Worm (Caenorhabditis elegans) whole organism, midembryonic: ENCODE measurements around the gene seu-1.

Experiments used
- T22C8.4 ChIP-seq: fragments of 200-800 bp; sonication (Bioruptor generic); IDR thresholded peaks from 2 replicates; pipeline ENCODE4 v1.3.6; 2022; ENCODE audit warnings: missing genetic modification characterization, missing compliant biosample characterization
- cog-1 ChIP-seq: sonication (generic microtip); optimal IDR thresholded peaks from 2 replicates; lab custom pipeline; 2016; ENCODE audit warnings: missing genetic modification characterization, missing compliant biosample characterization
- flt-1 ChIP-seq: fragments of 200-800 bp; sonication (Bioruptor generic); IDR thresholded peaks from 2 replicates; pipeline ENCODE4 v1.3.6; 2022; ENCODE audit warnings: missing genetic modification characterization, missing compliant biosample characterization
- klf-2 ChIP-seq: fragments of 200-800 bp; sonication (Bioruptor generic); conservative IDR thresholded peaks from 2 replicates; pipeline ENCODE4 v1.3.6; 2022; ENCODE audit warnings: missing genetic modification reagents, missing genetic modification characterization, missing compliant biosample characterization
- med-1 ChIP-seq: sonication (generic microtip); optimal IDR thresholded peaks from 2 replicates; lab custom pipeline; 2017; ENCODE audit warnings: missing genetic modification characterization, mild to moderate bottlenecking, missing compliant biosample characterization, antibody characterized with exemption, missing genetic modification reagents; ENCODE audit not compliant: insufficient read depth
- ref-1 ChIP-seq: fragments of 200-800 bp; sonication (Bioruptor generic); conservative IDR thresholded peaks from 2 replicates; pipeline ENCODE4 v1.3.6; 2022; ENCODE audit warnings: missing genetic modification reagents, missing genetic modification characterization, missing compliant biosample characterization
- tab-1 ChIP-seq: fragments of 200-800 bp; sonication (Bioruptor generic); IDR thresholded peaks from 2 replicates; pipeline ENCODE4 v1.3.6; 2022; ENCODE audit warnings: missing genetic modification characterization, missing compliant biosample characterization
- ztf-23 ChIP-seq: fragments of 200-800 bp; sonication (Bioruptor generic); IDR thresholded peaks from 2 replicates; pipeline ENCODE4 v1.3.6; 2022; ENCODE audit warnings: missing genetic modification reagents, missing genetic modification characterization, missing compliant biosample characterization
- ztf-29 ChIP-seq: fragments of 200-800 bp; sonication (Bioruptor generic); IDR thresholded peaks from 2 replicates; pipeline ENCODE4 v1.3.6; 2022; ENCODE audit warnings: missing genetic modification reagents, missing genetic modification characterization, missing compliant biosample characterization

Gene seu-1

DNA sequence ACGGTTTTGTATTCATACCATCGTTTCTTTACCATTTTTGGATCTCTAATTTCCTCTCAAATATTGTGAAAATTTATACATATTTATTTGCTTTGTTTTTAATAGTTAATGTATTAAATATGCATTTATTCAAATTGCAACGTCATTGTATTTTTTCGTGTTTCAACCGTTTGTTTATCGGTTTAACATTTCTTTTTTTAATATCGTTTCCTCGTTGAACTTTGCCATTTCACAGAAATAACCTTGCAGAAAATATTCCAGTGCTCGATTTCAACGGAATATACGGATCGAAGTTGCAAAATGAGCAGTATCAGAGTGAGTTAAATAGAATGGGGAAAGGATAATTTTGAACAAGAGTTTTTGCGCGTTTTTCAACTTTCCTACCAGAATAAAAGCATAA lies at the start of gene seu-1:
Gene seu-1, plus strand, starts transcription at position 301 of the 400 bp plus-strand sequence.
- TF ChIP-seq ztf-29 (GFP tag; lab: Robert Waterston, UW) (no peak), med-1 (GFP tag; lab: Kevin White, UChicago) (no peak), klf-2 (GFP tag; lab: Robert Waterston, UW) (no peak), ztf-23 (GFP tag; lab: Robert Waterston, UW) (no peak), ref-1 (GFP tag; lab: Robert Waterston, UW) (no peak), flt-1 (GFP tag; lab: Robert Waterston, UW) (no peak), tab-1 (GFP tag; lab: Robert Waterston, UW) (no peak), cog-1 (tag; lab: Kevin White, UChicago) (no peak), T22C8.4 (GFP tag; lab: Robert Waterston, UW) (no peak)

DNA sequence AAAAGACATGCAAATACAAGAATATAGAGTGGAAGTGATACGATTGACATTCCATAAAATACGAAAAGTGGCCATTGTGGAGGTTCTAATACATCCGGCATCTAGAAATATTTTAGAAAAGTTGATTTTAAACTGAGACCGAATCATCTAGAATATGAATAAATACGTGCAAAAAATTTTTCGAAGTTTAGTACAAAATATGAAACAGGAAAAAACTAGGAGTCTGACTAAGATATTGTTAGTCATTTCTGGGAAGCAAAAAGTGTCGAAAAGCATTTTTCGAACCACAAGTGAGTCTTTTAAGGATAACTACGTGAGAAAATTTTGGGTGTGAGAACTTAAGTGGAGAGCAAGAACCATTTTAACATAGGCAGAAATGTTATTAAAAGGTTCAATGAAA lies 47.3 kb upstream of the seu-1 start, which contains the start of gene srv-32:
Gene srv-32, minus strand, starts transcription at position 101 of the 400 bp plus-strand sequence.
- no peak for TF ChIP-seq ref-1 (GFP tag; lab: Robert Waterston, UW)
- TF ChIP-seq med-1 (GFP tag; lab: Kevin White, UChicago): no peak
- no peak for TF ChIP-seq klf-2 (GFP tag; lab: Robert Waterston, UW)
- TF ChIP-seq tab-1 (GFP tag; lab: Robert Waterston, UW): no peak
- no peak for TF ChIP-seq ztf-29 (GFP tag; lab: Robert Waterston, UW)
- no peak for TF ChIP-seq cog-1 (tag; lab: Kevin White, UChicago)
- no peak for TF ChIP-seq ztf-23 (GFP tag; lab: Robert Waterston, UW)
- TF ChIP-seq T22C8.4 (GFP tag; lab: Robert Waterston, UW): no peak
- no peak for TF ChIP-seq flt-1 (GFP tag; lab: Robert Waterston, UW)

DNA sequence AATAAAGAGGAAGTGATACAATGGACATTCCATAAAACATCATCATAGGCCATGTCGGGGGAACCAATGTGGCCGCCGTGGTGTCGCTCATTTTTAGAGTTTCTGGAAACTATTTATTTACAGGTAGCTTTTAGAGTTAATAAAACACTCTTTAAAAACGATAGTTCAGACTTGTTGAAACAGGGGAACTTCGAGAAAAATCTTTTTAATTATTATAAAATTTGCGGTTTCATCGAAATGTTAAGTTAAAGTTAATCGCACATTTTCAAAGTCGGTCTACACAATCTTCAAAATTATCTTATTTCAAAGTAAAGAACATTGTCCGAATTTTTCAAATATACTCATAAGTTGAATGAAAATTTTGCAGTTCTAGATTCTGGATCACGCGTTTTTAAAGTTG lies 45.2 kb upstream of the seu-1 start, which contains the start of gene ops-1:
Gene ops-1, minus strand, starts transcription at position 101 of the 400 bp plus-strand sequence.
- TF ChIP-seq cog-1 (tag; lab: Kevin White, UChicago): no peak
- no peak for TF ChIP-seq tab-1 (GFP tag; lab: Robert Waterston, UW)
- TF ChIP-seq T22C8.4 (GFP tag; lab: Robert Waterston, UW): no peak
- no peak for TF ChIP-seq ztf-23 (GFP tag; lab: Robert Waterston, UW)
- no peak for TF ChIP-seq klf-2 (GFP tag; lab: Robert Waterston, UW)
- TF ChIP-seq ztf-29 (GFP tag; lab: Robert Waterston, UW): no peak
- no peak for TF ChIP-seq ref-1 (GFP tag; lab: Robert Waterston, UW)
- no peak for TF ChIP-seq flt-1 (GFP tag; lab: Robert Waterston, UW)
- TF ChIP-seq med-1 (GFP tag; lab: Kevin White, UChicago): no peak

DNA sequence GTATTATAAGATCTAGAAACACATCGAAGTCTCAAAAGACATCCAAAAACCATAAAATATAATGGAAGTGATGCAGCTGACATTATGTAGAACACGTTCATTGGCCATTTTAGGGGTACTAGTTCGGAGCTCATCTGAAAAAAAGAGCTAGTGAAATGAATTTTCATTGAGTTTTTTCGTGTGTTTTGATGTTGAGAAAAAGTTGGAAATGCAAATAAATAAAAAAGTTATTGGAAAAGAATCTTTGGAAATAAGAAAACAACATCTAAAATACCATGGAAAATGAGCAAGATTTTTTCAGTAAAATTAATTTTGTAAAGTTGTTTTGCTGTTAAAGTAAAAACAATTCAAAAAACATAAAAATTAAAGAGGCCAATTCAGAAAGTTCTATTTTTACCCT lies 38.7 kb upstream of the seu-1 start, which contains the start of gene srv-24:
Gene srv-24, minus strand, starts transcription at position 101 of the 400 bp plus-strand sequence.
- no peak for TF ChIP-seq cog-1 (tag; lab: Kevin White, UChicago)
- no peak for TF ChIP-seq T22C8.4 (GFP tag; lab: Robert Waterston, UW)
- TF ChIP-seq ref-1 (GFP tag; lab: Robert Waterston, UW): no peak
- no peak for TF ChIP-seq tab-1 (GFP tag; lab: Robert Waterston, UW)
- TF ChIP-seq med-1 (GFP tag; lab: Kevin White, UChicago): no peak

DNA sequence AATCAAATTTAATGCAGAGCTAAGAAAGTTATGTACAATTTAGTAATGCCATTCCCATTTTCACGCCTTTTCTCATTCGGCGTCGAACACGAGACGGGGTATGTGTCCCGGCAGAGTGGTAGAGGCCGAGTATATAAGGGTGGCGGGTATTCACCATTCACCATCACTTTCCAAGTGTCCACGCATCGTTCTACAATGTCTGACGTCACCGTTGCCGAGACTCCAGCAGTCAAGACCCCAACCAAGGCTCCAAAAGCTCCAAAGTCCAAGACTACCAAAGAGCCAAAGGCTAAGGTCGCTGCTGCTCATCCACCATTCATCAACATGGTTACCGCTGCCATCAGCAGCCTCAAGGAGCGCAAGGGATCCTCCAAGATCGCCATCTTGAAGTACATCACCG lies 35.4 kb upstream of the seu-1 start, which contains the start of gene hil-2:
Gene hil-2, plus strand, starts transcription at position 160 of the 400 bp plus-strand sequence.
- TF ChIP-seq klf-2 (GFP tag; lab: Robert Waterston, UW) (no peak), ztf-29 (GFP tag; lab: Robert Waterston, UW) (no peak), ref-1 (GFP tag; lab: Robert Waterston, UW) (no peak), flt-1 (GFP tag; lab: Robert Waterston, UW) (peak; percentile 75; the same call in 1 of the 2 replicates), ztf-23 (GFP tag; lab: Robert Waterston, UW) (no peak)

DNA sequence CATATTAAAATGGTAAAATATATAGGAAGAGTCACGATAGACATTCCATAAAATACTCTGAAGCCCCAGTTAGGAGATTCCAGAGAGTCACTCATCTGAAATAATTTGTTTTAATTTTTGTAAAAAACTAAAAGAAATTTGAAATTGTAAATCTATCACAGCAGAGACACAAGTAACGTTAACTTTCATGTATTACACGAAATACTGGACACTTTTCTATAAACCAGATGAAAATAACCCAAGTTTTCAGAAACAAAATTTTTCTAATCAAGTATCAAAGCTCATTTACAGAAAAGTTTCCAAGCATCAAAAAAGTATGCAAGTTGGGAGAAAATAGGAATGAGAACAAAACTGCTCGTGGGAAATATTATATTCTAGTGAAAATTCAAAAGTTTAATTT lies 31.2 kb upstream of the seu-1 start, which contains the start of gene srv-27:
Gene srv-27, minus strand, starts transcription at position 101 of the 400 bp plus-strand sequence.
- no peak for TF ChIP-seq tab-1 (GFP tag; lab: Robert Waterston, UW)
- no peak for TF ChIP-seq flt-1 (GFP tag; lab: Robert Waterston, UW)
- no peak for TF ChIP-seq ztf-23 (GFP tag; lab: Robert Waterston, UW)
- TF ChIP-seq klf-2 (GFP tag; lab: Robert Waterston, UW): no peak
- TF ChIP-seq ztf-29 (GFP tag; lab: Robert Waterston, UW): no peak
- no peak for TF ChIP-seq cog-1 (tag; lab: Kevin White, UChicago)
- TF ChIP-seq med-1 (GFP tag; lab: Kevin White, UChicago): no peak
- TF ChIP-seq T22C8.4 (GFP tag; lab: Robert Waterston, UW): no peak
- no peak for TF ChIP-seq ref-1 (GFP tag; lab: Robert Waterston, UW)

DNA sequence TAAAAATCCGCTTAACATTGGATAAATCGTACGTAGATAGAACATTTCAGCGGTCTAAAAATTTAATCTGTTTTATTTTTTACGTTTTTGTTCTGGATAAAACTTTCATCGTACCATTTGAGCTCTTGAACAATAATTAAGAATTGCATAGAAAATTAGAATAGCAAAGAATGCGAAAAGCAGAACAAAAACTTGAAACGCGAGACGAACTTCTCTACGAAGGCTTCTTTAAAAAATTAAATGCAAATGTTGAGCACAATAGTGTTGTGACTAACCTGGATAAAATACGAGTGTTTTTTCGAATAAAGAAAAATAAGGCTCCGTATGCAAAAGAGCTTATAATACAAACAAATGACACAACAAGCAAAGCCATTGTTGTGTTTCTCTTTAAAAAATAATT lies 29.9 kb upstream of the seu-1 start:
- TF ChIP-seq cog-1 (tag; lab: Kevin White, UChicago): no peak
- TF ChIP-seq ztf-23 (GFP tag; lab: Robert Waterston, UW): no peak

DNA sequence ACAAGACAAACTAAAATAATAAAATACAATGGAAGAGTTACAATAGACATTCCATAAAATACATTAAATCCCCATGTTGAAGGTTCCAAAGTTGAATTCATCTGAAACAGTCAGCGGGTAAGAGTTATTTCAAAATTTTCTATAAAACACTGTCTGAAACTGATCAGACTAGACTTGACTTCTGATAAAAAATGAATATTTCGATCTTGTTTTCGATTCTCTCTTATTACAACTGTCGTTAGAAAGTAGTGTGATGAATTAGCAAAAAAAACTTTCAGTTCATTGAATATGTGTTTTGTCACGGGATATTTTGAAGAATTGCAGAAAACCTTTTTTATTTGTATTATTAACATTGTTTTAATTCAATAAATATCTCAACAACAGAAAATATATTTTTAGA lies 27.7 kb upstream of the seu-1 start, which contains the start of gene srv-26:
Gene srv-26, minus strand, starts transcription at position 101 of the 400 bp plus-strand sequence.
- no peak for TF ChIP-seq ref-1 (GFP tag; lab: Robert Waterston, UW)
- no peak for TF ChIP-seq flt-1 (GFP tag; lab: Robert Waterston, UW)
- no peak for TF ChIP-seq ztf-29 (GFP tag; lab: Robert Waterston, UW)
- no peak for TF ChIP-seq ztf-23 (GFP tag; lab: Robert Waterston, UW)
- no peak for TF ChIP-seq med-1 (GFP tag; lab: Kevin White, UChicago)
- no peak for TF ChIP-seq T22C8.4 (GFP tag; lab: Robert Waterston, UW)
- no peak for TF ChIP-seq tab-1 (GFP tag; lab: Robert Waterston, UW)
- no peak for TF ChIP-seq klf-2 (GFP tag; lab: Robert Waterston, UW)
- TF ChIP-seq cog-1 (tag; lab: Kevin White, UChicago): no peak

DNA sequence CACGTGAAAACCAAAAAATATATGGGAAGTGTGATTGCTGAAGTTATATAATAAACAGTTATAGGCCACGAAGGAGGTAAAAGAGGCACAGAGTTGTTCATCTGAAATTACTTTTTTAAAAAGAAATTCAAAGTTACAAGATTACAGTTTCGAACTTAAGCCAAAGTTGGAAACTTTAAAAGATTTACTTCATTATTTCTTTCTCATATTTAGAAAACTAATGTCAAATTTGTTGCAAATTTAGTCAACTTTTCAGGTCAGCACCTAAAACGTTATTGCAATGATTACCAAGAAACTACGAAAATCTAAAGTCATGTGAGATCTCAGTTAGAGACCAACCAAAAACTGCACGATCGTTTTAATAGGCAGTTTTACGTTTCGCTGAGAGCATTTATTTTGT lies 25.8 kb upstream of the seu-1 start, which contains the start of gene srv-25:
Gene srv-25, minus strand, starts transcription at position 101 of the 400 bp plus-strand sequence.
- TF ChIP-seq flt-1 (GFP tag; lab: Robert Waterston, UW): no peak
- TF ChIP-seq tab-1 (GFP tag; lab: Robert Waterston, UW): no peak
- TF ChIP-seq ztf-29 (GFP tag; lab: Robert Waterston, UW): no peak
- TF ChIP-seq klf-2 (GFP tag; lab: Robert Waterston, UW): no peak
- no peak for TF ChIP-seq cog-1 (tag; lab: Kevin White, UChicago)
- no peak for TF ChIP-seq T22C8.4 (GFP tag; lab: Robert Waterston, UW)
- no peak for TF ChIP-seq med-1 (GFP tag; lab: Kevin White, UChicago)
- no peak for TF ChIP-seq ztf-23 (GFP tag; lab: Robert Waterston, UW)
- no peak for TF ChIP-seq ref-1 (GFP tag; lab: Robert Waterston, UW)
